Fruit fly (Drosophila melanogaster): ENCODE results near the gene nod.
A peak's percentile ranks its signal among the peaks of the same experiment; 100 is the strongest.

The nod gene

dm6 chrX:11611645-11612079 is 31.1 kb downstream of the nod start, which contains the start of the genes CG2247 and CG1703:
Gene CG2247 (minus strand): TSS chrX:11611652.
Gene CG1703 (plus strand): TSS chrX:11611927.
- TF ChIP-seq salr (GFP tag; optimal IDR thresholded peaks at IDR 0.05) (no peak), CG7368 (GFP tag; optimal IDR thresholded peaks at IDR 0.05) (no peak), Sox102F (GFP tag; optimal IDR thresholded peaks at IDR 0.05) (no peak), CG6854 (GFP tag; optimal IDR thresholded peaks at IDR 0.05) (no peak), esn (GFP tag; optimal IDR thresholded peaks at IDR 0.05) (no peak), CG3032 (tag; optimal IDR thresholded peaks at IDR 0.05) (no peak), CG10631 (GFP tag; optimal IDR thresholded peaks at IDR 0.05) (no peak), CG11294 (GFP tag; IDR thresholded peaks at IDR 0.05) (no peak), Ets96B (tag; optimal IDR thresholded peaks at IDR 0.05) (no peak), Hr39 (GFP tag; optimal IDR thresholded peaks at IDR 0.05) (no peak), CG11762 (GFP tag; optimal IDR thresholded peaks at IDR 0.05; ENCODE audit: insufficient read depth) (no peak), CG9139 (GFP tag; optimal IDR thresholded peaks at IDR 0.05) (no peak), topi (GFP tag; optimal IDR thresholded peaks at IDR 0.05) (no peak), achi (GFP tag; optimal IDR thresholded peaks at IDR 0.05) (no peak), CG8632 (GFP tag; optimal IDR thresholded peaks at IDR 0.05) (no peak)

- TF ChIP-seq CG3919 (GFP tag; optimal IDR thresholded peaks at IDR 0.05) (no peak), Hr39 (GFP tag; optimal IDR thresholded peaks at IDR 0.05) (no peak), Eip78C (GFP tag) (peak; percentile 46), pdm3 (GFP tag; optimal IDR thresholded peaks at IDR 0.05) (no peak), dsx (GFP tag; optimal IDR thresholded peaks at IDR 0.05; ENCODE audit: poor library complexity, severe bottlenecking) (peak; percentile 46), Eip75B (GFP tag; optimal IDR thresholded peaks at IDR 0.05) (no peak), Ets21C (GFP tag; optimal IDR thresholded peaks at IDR 0.05) (no peak), eg (GFP tag; IDR thresholded peaks at IDR 0.05) (0 out of 3 replicates have a peak, but pooled peaks have one; percentile 17), CG8632 (GFP tag; optimal IDR thresholded peaks at IDR 0.05) (no peak), Blimp-1 (GFP tag; optimal IDR thresholded peaks at IDR 0.05) (no peak), CG11762 (GFP tag; optimal IDR thresholded peaks at IDR 0.05; ENCODE audit: insufficient read depth) (no peak), CG6808 (GFP tag; optimal IDR thresholded peaks at IDR 0.05) (peak; percentile 56), CG34406 (GFP tag; optimal IDR thresholded peaks at IDR 0.05) (no peak), Smox (GFP tag; optimal IDR thresholded peaks at IDR 0.05) (no peak), OdsH (GFP tag; optimal IDR thresholded peaks at IDR 0.05) (no peak), CG15336 (GFP tag; IDR thresholded peaks at IDR 0.05) (no peak), lz (GFP tag; optimal IDR thresholded peaks at IDR 0.05) (no peak), spab (GFP tag; optimal IDR thresholded peaks at IDR 0.05) (no peak), salr (GFP tag; optimal IDR thresholded peaks at IDR 0.05) (no peak), CG4318 (GFP tag; optimal IDR thresholded peaks at IDR 0.05) (no peak), fd85E (GFP tag; optimal IDR thresholded peaks at IDR 0.05) (no peak), Sox15 (GFP tag; optimal IDR thresholded peaks at IDR 0.05) (no peak), Met (GFP tag; optimal IDR thresholded peaks at IDR 0.05) (no peak), fkh (GFP tag; optimal IDR thresholded peaks at IDR 0.05) (peak; percentile 47), CG3032 (tag; optimal IDR thresholded peaks at IDR 0.05) (no peak), Eip93F (GFP tag; optimal IDR thresholded peaks at IDR 0.05) (no peak), Lpt (GFP tag; optimal IDR thresholded peaks at IDR 0.05) (no peak), CG6792 (GFP tag; optimal IDR thresholded peaks at IDR 0.05) (no peak), CG16779 (tag; optimal IDR thresholded peaks at IDR 0.05) (no peak), net (GFP tag; optimal IDR thresholded peaks at IDR 0.05) (no peak)
These were observed 35.3 kb downstream of the nod start, which contains the start of the genes RPA3 and Met for dm6 chrX:11615652-11616495. Gene RPA3 (minus strand): TSS chrX:11615840. Gene Met (plus strand): TSS chrX:11616124.

Measured in whole organism, prepupa.